Fruit fly (Drosophila melanogaster) whole organism, pupa: ENCODE results near the gene MESR3.

Experiments used
- CG10348 ChIP-seq: fragments of 200-800 bp; sonication (Bioruptor generic); IDR thresholded peaks from 2 replicates; pipeline ENCODE4 v1.3.6; 2022; ENCODE audit warnings: missing biosample characterization, missing genetic modification characterization
- fd96Ca ChIP-seq: fragments of 200-800 bp; sonication (Bioruptor generic); IDR thresholded peaks from 3 replicates; pipeline ENCODE4 v1.3.6; 2022; ENCODE audit warnings: missing biosample characterization, missing genetic modification characterization

- TF ChIP-seq CG10348 (GFP tag; lab: Robert Waterston, UW): no peak
- TF ChIP-seq fd96Ca (GFP tag; lab: Robert Waterston, UW): no peak
These were observed 40.8 kb upstream of the MESR3 start for dm6 chr2L:18576250-18576649.
